Fruit fly (Drosophila melanogaster): ENCODE results near the gene Ak1.
A peak's percentile ranks its signal among the peaks of the same experiment; 100 is the strongest.

Gene Ak1

dm6 chr3L:12203736-12204135 is at the start of gene Ak1:
TSS of gene Ak1 (minus strand) at chr3L:12204082.
- TF ChIP-seq noc (tag; optimal IDR thresholded peaks at IDR 0.05): no peak

DNA sequence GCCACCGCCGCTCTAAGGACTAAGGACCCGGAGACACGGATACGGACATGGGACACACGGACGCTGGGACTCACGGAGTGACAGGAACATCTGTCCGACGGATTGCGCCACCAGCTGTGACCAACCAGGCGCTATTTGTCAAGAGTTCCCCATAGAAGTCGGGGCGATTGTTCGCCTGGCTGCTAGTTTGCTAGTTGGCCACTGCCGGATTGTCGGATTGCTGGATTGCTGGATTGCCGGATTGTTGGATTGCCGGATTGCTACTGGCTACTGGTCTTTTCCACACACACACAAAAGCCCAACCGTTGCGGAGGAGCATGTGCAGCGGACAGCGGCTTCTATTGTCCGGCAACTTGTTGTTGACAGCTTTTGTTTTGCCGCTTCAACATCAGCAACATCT is 23.3 kb upstream of the Ak1 start:
- no peak for TF ChIP-seq noc (tag; optimal IDR thresholded peaks at IDR 0.05)

- no peak for TF ChIP-seq noc (tag; optimal IDR thresholded peaks at IDR 0.05)
These were observed 19.7 kb upstream of the Ak1 start for dm6 chr3L:12223635-12224016.

DNA sequence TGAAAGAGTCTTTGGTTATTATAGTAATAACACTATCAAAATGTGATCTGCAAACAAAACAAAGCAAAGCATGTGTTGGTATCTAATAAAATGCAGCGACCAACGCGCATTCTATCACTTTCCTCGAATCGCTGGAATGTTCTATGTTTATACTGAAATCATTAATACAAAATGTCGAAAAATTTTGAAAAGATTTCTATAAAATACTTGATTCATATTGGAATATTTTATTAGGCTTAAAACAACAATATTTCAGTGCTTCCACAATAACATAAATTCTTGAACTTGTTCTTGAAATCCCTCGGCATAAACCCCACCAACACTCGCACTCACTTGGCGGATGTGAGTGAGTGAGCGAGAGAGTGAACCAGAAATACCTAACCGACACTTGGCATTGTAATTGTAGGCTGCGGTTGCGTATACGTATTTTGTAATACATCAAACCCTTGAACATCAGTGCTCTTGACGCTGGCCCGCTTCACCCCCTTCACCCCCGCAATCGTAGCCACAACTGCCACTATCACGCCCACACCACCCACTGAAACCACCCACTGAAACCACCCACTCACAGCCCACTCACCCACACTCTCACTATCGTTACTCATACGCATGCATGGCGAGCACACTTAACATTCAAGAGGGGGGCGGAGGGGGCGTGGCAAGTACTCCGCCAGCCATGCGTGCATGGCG is 19.2 kb upstream of the Ak1 start:
- TF ChIP-seq noc (tag; optimal IDR thresholded peaks at IDR 0.05): no peak

- TF ChIP-seq noc (tag; optimal IDR thresholded peaks at IDR 0.05): no peak
These were observed 2.0 kb upstream of the Ak1 start, which contains the start of gene Tsen54 for dm6 chr3L:12205848-12206247. TSS of gene Tsen54 (minus strand) at chr3L:12206022.

dm6 chr3L:12202980-12203379 is 902 bp downstream of the Ak1 start:
- no peak for TF ChIP-seq noc (tag; optimal IDR thresholded peaks at IDR 0.05)

- TF ChIP-seq noc (tag; optimal IDR thresholded peaks at IDR 0.05): no peak
These were observed 6.4 kb downstream of the Ak1 start, which contains the start of gene CG11529 for dm6 chr3L:12197491-12197890. TSS of gene CG11529 (plus strand) at chr3L:12197791.

dm6 chr3L:12193485-12193884 is 10.4 kb downstream of the Ak1 start, which contains the start of gene thoc6:
TSS of gene thoc6 (minus strand) at chr3L:12193688.
- no peak for TF ChIP-seq noc (tag; optimal IDR thresholded peaks at IDR 0.05)

dm6 chr3L:12190433-12190832 is 13.4 kb downstream of the Ak1 start, which contains the start of gene Est-P:
TSS of gene Est-P (plus strand) at chr3L:12190733.
- no peak for TF ChIP-seq noc (tag; optimal IDR thresholded peaks at IDR 0.05)

dm6 chr3L:12188518-12188917 is 15.4 kb downstream of the Ak1 start, which contains the start of gene Est-6:
TSS of gene Est-6 (plus strand) at chr3L:12188818.
- TF ChIP-seq noc (tag; optimal IDR thresholded peaks at IDR 0.05): no peak

DNA sequence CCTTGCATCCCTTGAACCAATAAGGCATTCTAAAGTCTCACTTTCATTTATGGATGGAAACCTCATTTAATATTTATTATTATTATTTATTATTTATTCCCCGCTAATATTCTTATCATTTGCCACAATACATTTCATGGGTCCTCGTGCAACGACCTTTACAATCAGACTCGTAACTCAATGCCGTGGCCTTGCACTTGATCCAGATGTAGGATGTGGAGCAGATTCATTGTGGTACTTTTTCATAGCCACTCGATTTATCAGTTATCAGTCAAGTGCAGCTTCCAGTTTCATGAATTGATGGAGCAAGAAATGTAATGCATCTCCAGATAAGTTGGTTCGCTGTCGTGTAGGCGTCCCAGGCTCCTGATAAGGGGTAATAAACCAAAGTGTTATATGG is 18.5 kb downstream of the Ak1 start:
- TF ChIP-seq noc (tag; optimal IDR thresholded peaks at IDR 0.05): no peak

DNA sequence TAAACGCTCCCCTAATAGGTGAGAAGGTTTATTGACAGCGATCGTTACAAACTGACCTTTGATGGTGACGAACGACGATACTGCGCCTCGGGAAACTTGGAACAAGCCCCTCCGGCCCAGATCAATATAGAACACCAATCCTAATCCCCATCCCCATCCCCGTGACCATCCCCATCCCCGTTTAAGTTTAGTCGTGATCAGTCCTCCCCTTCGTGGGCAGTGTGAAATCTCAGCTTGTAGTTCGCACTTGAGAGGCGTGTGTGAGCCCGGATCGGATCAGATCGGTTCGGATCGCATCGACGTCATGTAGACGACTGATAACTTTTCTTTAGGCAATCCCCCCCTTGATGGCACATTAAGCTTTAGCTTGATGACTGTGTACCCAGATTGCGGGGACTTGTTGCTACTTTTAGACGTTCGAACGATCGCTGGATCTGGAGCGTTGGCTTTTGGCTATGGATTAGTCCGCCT is 19.3 kb downstream of the Ak1 start, which contains the start of gene Miox:
Gene Miox (plus strand): TSS at position 421 of the 471 bp plus-strand sequence.
- TF ChIP-seq noc (tag; optimal IDR thresholded peaks at IDR 0.05): no peak

dm6 chr3L:12183967-12184366 is 19.9 kb downstream of the Ak1 start:
- TF ChIP-seq noc (tag; optimal IDR thresholded peaks at IDR 0.05): no peak

DNA sequence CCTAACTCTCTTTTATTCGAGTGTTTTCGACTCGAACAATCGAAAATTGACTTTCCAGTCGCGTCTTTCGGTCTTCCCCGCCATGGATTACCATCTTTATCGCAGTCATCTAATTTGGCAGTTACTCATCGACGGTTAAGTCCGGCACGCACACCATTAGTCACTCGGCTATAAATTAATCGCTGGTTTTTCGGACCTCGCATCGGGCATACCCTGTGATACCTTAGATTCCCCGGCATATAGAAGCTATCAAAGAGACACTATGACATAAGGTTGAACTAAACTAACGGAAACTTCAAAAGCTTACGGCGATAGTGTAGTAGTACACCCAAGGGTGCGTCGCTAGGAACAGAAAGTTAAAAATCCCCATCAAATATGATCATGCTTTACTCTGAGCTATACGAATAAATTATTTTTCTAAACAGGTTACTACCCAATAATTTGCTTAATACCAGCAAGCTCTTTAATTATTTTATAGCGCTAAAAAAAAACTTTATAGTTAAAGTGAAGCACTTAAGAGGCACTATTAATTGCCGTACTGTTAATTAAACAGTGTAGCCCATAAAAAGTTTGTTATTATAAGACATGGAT is 24.9 kb downstream of the Ak1 start:
- TF ChIP-seq noc (tag; optimal IDR thresholded peaks at IDR 0.05): peak; percentile 21

DNA sequence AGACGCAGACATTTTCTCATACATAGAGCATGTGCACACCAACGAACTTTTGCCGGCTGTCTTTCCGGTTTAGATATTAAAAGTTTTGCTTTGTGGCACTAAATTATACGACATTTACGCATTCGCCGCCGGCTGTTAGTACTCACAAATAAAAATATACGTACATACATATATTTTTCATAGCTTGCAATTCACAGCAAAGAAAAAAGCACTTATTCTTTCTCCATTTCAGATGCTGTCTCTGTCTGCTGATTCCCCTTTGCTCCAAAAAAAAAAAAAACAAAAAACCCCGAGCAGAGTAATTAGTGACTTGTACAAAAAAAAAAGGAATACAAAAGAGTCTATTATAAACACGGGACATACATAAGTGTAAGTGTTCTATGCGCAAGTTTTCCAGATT is 26.6 kb downstream of the Ak1 start, which contains the start of gene CAH2:
Gene CAH2 (plus strand): TSS at position 301 of the 400 bp plus-strand sequence.
- TF ChIP-seq noc (tag; optimal IDR thresholded peaks at IDR 0.05): no peak

DNA sequence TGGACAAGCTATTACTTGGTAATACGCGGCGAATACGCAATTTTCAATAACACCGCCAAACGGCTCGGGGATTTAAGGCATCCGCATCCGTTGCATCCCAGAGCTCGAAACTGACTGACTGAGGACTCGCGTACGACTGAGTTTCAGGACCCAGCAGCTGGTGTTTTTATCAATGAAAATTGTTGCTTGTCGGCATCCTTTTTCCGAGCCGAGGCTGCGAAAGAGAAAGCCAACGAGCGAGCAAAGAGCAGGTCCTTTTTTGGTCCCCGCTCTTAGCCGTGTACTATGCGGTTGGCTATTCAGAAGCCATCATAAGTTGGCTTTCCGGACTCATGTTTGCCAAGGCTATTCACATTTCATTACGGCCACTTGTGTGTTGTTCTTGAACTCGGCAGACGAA is 28.5 kb downstream of the Ak1 start, which contains the start of gene Rh7:
Gene Rh7 (minus strand): TSS at position 101 of the 400 bp plus-strand sequence.
- TF ChIP-seq noc (tag; optimal IDR thresholded peaks at IDR 0.05): no peak

dm6 chr3L:12163693-12164092 is 40.2 kb downstream of the Ak1 start, which contains the start of gene CG9760:
TSS of gene CG9760 (minus strand) at chr3L:12163735.
- TF ChIP-seq noc (tag; optimal IDR thresholded peaks at IDR 0.05): no peak
